Fruit fly (Drosophila melanogaster) whole organism, adult: ENCODE data around the gene wfs1.

Source experiments
- CG11617 ChIP-seq: fragments of 200-800 bp; sonication (Bioruptor generic); optimal IDR thresholded peaks from 2 replicates; lab custom pipeline; 2017; ENCODE audit warnings: mild to moderate bottlenecking, missing biosample characterization, missing genetic modification reagents, missing genetic modification characterization
- CG12768 ChIP-seq: fragments of 200-800 bp; sonication (Bioruptor generic); optimal IDR thresholded peaks from 2 replicates; lab custom pipeline; 2017; ENCODE audit warnings: missing biosample characterization, missing genetic modification characterization, mild to moderate bottlenecking, moderate library complexity, missing genetic modification reagents
- CG14711 ChIP-seq: fragments of 200-800 bp; sonication (Bioruptor generic); optimal IDR thresholded peaks from 2 replicates; lab custom pipeline; 2018; ENCODE audit warnings: missing biosample characterization, mild to moderate bottlenecking, missing genetic modification characterization, moderate library complexity
- CG1620 ChIP-seq: fragments of 200-800 bp; sonication (Bioruptor generic); optimal IDR thresholded peaks from 2 replicates; lab custom pipeline; 2016; ENCODE audit warnings: missing biosample characterization, missing genetic modification characterization
- CG33017 ChIP-seq: fragments of 200-800 bp; sonication (Bioruptor generic); optimal IDR thresholded peaks from 2 replicates; lab custom pipeline; 2018; ENCODE audit warnings: missing biosample characterization, mild to moderate bottlenecking, missing genetic modification characterization, moderate library complexity
- CG5204 ChIP-seq: fragments of 200-800 bp; sonication (Bioruptor generic); optimal IDR thresholded peaks from 2 replicates; lab custom pipeline; 2016; ENCODE audit warnings: missing biosample characterization, missing genetic modification characterization
- CG7045 ChIP-seq: fragments of 200-800 bp; sonication (Bioruptor generic); optimal IDR thresholded peaks from 2 replicates; lab custom pipeline; 2017; ENCODE audit warnings: missing biosample characterization, mild to moderate bottlenecking, missing genetic modification characterization
- CG7101 ChIP-seq: fragments of 200-800 bp; sonication (Bioruptor generic); optimal IDR thresholded peaks from 2 replicates; lab custom pipeline; 2018; ENCODE audit warnings: missing biosample characterization, mild to moderate bottlenecking, missing genetic modification characterization, moderate library complexity
- Clk ChIP-seq: fragments of 200-800 bp; sonication (Bioruptor generic); optimal IDR thresholded peaks from 2 replicates; lab custom pipeline; 2017; ENCODE audit warnings: missing biosample characterization, missing genetic modification characterization
- Crg-1 ChIP-seq: fragments of 200-800 bp; sonication (Bioruptor generic); optimal IDR thresholded peaks from 2 replicates; lab custom pipeline; 2016; ENCODE audit warnings: missing biosample characterization, missing genetic modification characterization
- Hr96 ChIP-seq: fragments of 200-800 bp; sonication (Bioruptor generic); optimal IDR thresholded peaks from 2 replicates; lab custom pipeline; 2016; ENCODE audit warnings: missing biosample characterization, missing genetic modification characterization
- Mnt ChIP-seq: fragments of 200-800 bp; sonication (Bioruptor generic); optimal IDR thresholded peaks from 2 replicates; lab custom pipeline; 2016; ENCODE audit warnings: missing biosample characterization, mild to moderate bottlenecking, missing genetic modification characterization
- bab1 ChIP-seq: fragments of 200-800 bp; sonication (Bioruptor generic); optimal IDR thresholded peaks from 3 replicates; lab custom pipeline; 2019; ENCODE audit warnings: missing biosample characterization, mild to moderate bottlenecking, missing genetic modification characterization, moderate library complexity
- cic ChIP-seq: fragments of 200-800 bp; sonication (Bioruptor generic); optimal IDR thresholded peaks from 2 replicates; lab custom pipeline; 2017; ENCODE audit warnings: missing biosample characterization, mild to moderate bottlenecking, missing genetic modification characterization, moderate library complexity
- cnc ChIP-seq, 2 experiments: fragments of >200 bp; optimal IDR thresholded peaks; 2 replicates each; lab custom pipeline; 2017
- kay ChIP-seq: fragments of 200-800 bp; sonication (Bioruptor generic); peaks from one replicate; lab custom pipeline; 2016; ENCODE audit warnings: missing biosample characterization, missing genetic modification characterization, borderline replicate concordance
- ovo ChIP-seq: fragments of 200-800 bp; sonication (Bioruptor generic); optimal IDR thresholded peaks from 2 replicates; lab custom pipeline; 2016; ENCODE audit warnings: missing biosample characterization, missing genetic modification characterization
- pad ChIP-seq: fragments of 200-800 bp; sonication (Bioruptor generic); optimal IDR thresholded peaks from 3 replicates; lab custom pipeline; 2017; ENCODE audit warnings: missing biosample characterization, missing genetic modification characterization, mild to moderate bottlenecking, moderate library complexity, missing genetic modification reagents
- tj ChIP-seq: fragments of 200-800 bp; sonication (Bioruptor generic); optimal IDR thresholded peaks from 3 replicates; lab custom pipeline; 2017; ENCODE audit warnings: missing biosample characterization, mild to moderate bottlenecking, missing genetic modification characterization, moderate library complexity
- toe ChIP-seq: fragments of 200-800 bp; sonication (Bioruptor generic); optimal IDR thresholded peaks from 2 replicates; lab custom pipeline; 2016; ENCODE audit warnings: missing biosample characterization, missing genetic modification characterization

wfs1 gene

dm6 chr3R:22690311-22690710, at the start of gene wfs1, which contains the start of gene Nup133:
TSS of gene wfs1 (minus strand) at chr3R:22690380.
TSS of gene Nup133 (plus strand) at chr3R:22690607.
- TF ChIP-seq Hr96 (GFP tag; lab: Kevin White, UChicago) (no peak), CG7045 (GFP tag; lab: Kevin White, UChicago) (peak; percentile 66), Crg-1 (GFP tag; lab: Kevin White, UChicago) (peak; percentile 26), Mnt (GFP tag; lab: Kevin White, UChicago) (peak; percentile 17), tj (GFP tag; lab: Kevin White, UChicago) (peak; percentile 39), toe (GFP tag; lab: Kevin White, UChicago) (peak; percentile 28), pad (peak; percentile 51), CG14711 (tag; lab: Kevin White, UChicago) (peak; percentile 82), Clk (GFP tag; lab: Kevin White, UChicago) (no peak), CG33017 (tag; lab: Kevin White, UChicago) (peak; percentile 66), ovo (GFP tag; lab: Kevin White, UChicago) (peak; percentile 12), CG12768 (peak; percentile 51), CG7101 (tag; lab: Kevin White, UChicago) (peak; percentile 90), cic (GFP tag; lab: Kevin White, UChicago) (no peak), kay (GFP tag; lab: Kevin White, UChicago) (no peak), CG5204 (no peak), CG1620 (GFP tag; lab: Kevin White, UChicago) (peak; percentile 8), bab1 (GFP tag; lab: Kevin White, UChicago) (peak; percentile 80), cnc (optimal IDR thresholded peaks at IDR 0.05; lab: Kevin White, UChicago) (no peak), CG11617 (GFP tag; lab: Kevin White, UChicago) (peak; percentile 77)

DNA sequence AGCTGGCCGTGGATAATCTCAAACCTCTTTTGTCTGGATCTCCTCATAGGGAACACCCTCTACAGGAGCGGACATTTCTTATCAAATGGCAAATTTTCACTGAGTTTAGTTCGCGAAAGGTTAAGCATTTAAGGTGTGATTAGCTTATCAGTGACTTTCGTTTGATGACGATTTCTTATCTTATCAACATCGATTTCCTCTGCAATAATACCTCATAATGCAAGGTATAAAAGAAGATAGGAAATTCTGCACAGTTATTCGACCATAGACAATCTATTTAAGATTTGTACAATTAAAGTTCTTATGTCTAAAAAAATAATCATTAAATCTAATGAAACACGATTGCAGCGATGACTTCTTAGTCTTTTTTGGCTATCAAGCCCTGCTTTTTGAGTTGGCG, 43.6 kb upstream of the wfs1 start, which contains the start of gene Takl2:
TSS of gene Takl2 (minus strand) at position 101 of the 400 bp plus-strand sequence.
- TF ChIP-seq Crg-1 (GFP tag; lab: Kevin White, UChicago) = no peak
- TF ChIP-seq bab1 (GFP tag; lab: Kevin White, UChicago) = no peak
- TF ChIP-seq tj (GFP tag; lab: Kevin White, UChicago) = no peak
- TF ChIP-seq Hr96 (GFP tag; lab: Kevin White, UChicago) = no peak
- no peak for TF ChIP-seq CG11617 (GFP tag; lab: Kevin White, UChicago)
- no peak for TF ChIP-seq CG7045 (GFP tag; lab: Kevin White, UChicago)
- TF ChIP-seq Mnt (GFP tag; lab: Kevin White, UChicago) = no peak
- TF ChIP-seq CG14711 (tag; lab: Kevin White, UChicago) = no peak
- TF ChIP-seq CG5204 = no peak
- no peak for TF ChIP-seq CG12768
- TF ChIP-seq cnc (optimal IDR thresholded peaks at IDR 0.05; lab: Kevin White, UChicago) = no peak
- no peak for TF ChIP-seq Clk (GFP tag; lab: Kevin White, UChicago)
- no peak for TF ChIP-seq CG1620 (GFP tag; lab: Kevin White, UChicago)
- no peak for TF ChIP-seq ovo (GFP tag; lab: Kevin White, UChicago)
- TF ChIP-seq CG33017 (tag; lab: Kevin White, UChicago) = no peak

DNA sequence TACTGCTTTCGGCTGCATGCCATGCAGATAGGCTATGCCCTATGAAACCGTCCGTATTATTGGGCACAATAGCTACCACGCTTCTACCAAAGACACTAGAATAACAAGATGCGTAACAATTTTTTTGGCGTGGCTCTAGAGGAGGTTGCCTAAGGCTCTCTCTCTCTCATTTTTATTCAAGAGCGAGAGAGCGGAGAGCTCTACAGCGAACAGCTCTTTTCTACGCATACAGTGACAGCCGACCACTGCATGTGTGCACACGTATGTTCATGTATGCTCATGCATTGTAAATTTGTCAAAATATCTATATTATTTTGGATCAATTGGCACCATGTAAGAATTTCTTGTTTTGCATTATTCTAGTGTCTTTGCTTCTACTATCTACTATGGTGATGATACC, 42.8 kb upstream of the wfs1 start:
- TF ChIP-seq Clk (GFP tag; lab: Kevin White, UChicago) (no peak), tj (GFP tag; lab: Kevin White, UChicago) (no peak), CG7101 (tag; lab: Kevin White, UChicago) (no peak), CG33017 (tag; lab: Kevin White, UChicago) (no peak), Mnt (GFP tag; lab: Kevin White, UChicago) (no peak), CG14711 (tag; lab: Kevin White, UChicago) (no peak), Hr96 (GFP tag; lab: Kevin White, UChicago) (no peak), CG12768 (no peak), CG5204 (no peak), CG7045 (GFP tag; lab: Kevin White, UChicago) (no peak), toe (GFP tag; lab: Kevin White, UChicago) (no peak), cnc (optimal IDR thresholded peaks at IDR 0.05; lab: Kevin White, UChicago) (no peak), ovo (GFP tag; lab: Kevin White, UChicago) (no peak), pad (no peak), Crg-1 (GFP tag; lab: Kevin White, UChicago) (no peak), cic (GFP tag; lab: Kevin White, UChicago) (no peak)

dm6 chr3R:22727857-22728256, 37.7 kb upstream of the wfs1 start:
- TF ChIP-seq CG11617 (GFP tag; lab: Kevin White, UChicago) (no peak), CG1620 (GFP tag; lab: Kevin White, UChicago) (no peak), Clk (GFP tag; lab: Kevin White, UChicago) (no peak), CG33017 (tag; lab: Kevin White, UChicago) (no peak), Crg-1 (GFP tag; lab: Kevin White, UChicago) (no peak), Mnt (GFP tag; lab: Kevin White, UChicago) (no peak), CG14711 (tag; lab: Kevin White, UChicago) (no peak), bab1 (GFP tag; lab: Kevin White, UChicago) (no peak), CG5204 (no peak)

dm6 chr3R:22727456-22727833, 37.3 kb upstream of the wfs1 start:
- TF ChIP-seq CG12768 (no peak), cnc (optimal IDR thresholded peaks at IDR 0.05; lab: Kevin White, UChicago) (no peak), pad (peak; percentile 88), bab1 (GFP tag; lab: Kevin White, UChicago) (no peak), kay (GFP tag; lab: Kevin White, UChicago) (no peak), CG1620 (GFP tag; lab: Kevin White, UChicago) (no peak), CG14711 (tag; lab: Kevin White, UChicago) (no peak), CG5204 (no peak), Clk (GFP tag; lab: Kevin White, UChicago) (no peak), toe (GFP tag; lab: Kevin White, UChicago) (no peak), ovo (GFP tag; lab: Kevin White, UChicago) (peak; percentile 86), Mnt (GFP tag; lab: Kevin White, UChicago) (no peak), CG33017 (tag; lab: Kevin White, UChicago) (no peak), CG7045 (GFP tag; lab: Kevin White, UChicago) (no peak), Crg-1 (GFP tag; lab: Kevin White, UChicago) (no peak), Hr96 (GFP tag; lab: Kevin White, UChicago) (no peak), cic (GFP tag; lab: Kevin White, UChicago) (peak; percentile 8), CG7101 (tag; lab: Kevin White, UChicago) (no peak), CG11617 (GFP tag; lab: Kevin White, UChicago) (no peak), tj (GFP tag; lab: Kevin White, UChicago) (peak; percentile 4)
